Worm (Caenorhabditis elegans) whole organism, L1 larva: ENCODE data around the gene T28C6.3.

Source experiments
- C04F5.9 ChIP-seq: sonication (generic microtip); optimal IDR thresholded peaks from 2 replicates; lab custom pipeline; 2016; ENCODE audit warnings: missing genetic modification characterization, missing compliant biosample characterization
- C16A3.4 ChIP-seq: fragments of 150-350 bp; optimal IDR thresholded peaks from 2 replicates; lab custom pipeline; 2014; ENCODE audit warnings: missing biosample characterization, missing genetic modification characterization
- C34B4.2 ChIP-seq: sonication (generic microtip); optimal IDR thresholded peaks from 2 replicates; lab custom pipeline; 2017; ENCODE audit warnings: mild to moderate bottlenecking, missing genetic modification characterization, missing compliant biosample characterization
- F16B12.6 ChIP-seq: fragments of 150-350 bp; optimal IDR thresholded peaks from 2 replicates; lab custom pipeline; 2014; ENCODE audit warnings: missing biosample characterization, missing genetic modification characterization
- Y116A8C.19 ChIP-seq: sonication (generic microtip); optimal IDR thresholded peaks from 2 replicates; lab custom pipeline; 2016; ENCODE audit warnings: missing compliant biosample characterization, missing genetic modification characterization, borderline replicate concordance
- aha-1 ChIP-seq: fragments of 150-350 bp; optimal IDR thresholded peaks from 2 replicates; lab custom pipeline; 2014; ENCODE audit warnings: missing biosample characterization, missing genetic modification characterization
- aly-2 ChIP-seq: fragments of 150-350 bp; optimal IDR thresholded peaks from 2 replicates; lab custom pipeline; 2014; ENCODE audit warnings: missing biosample characterization, missing genetic modification characterization
- ama-1 ChIP-seq: fragments of 150-350 bp; optimal IDR thresholded peaks from 2 replicates; lab custom pipeline; 2014
- ceh-8 ChIP-seq: fragments of 200-800 bp; sonication (Bioruptor generic); optimal IDR thresholded peaks from 2 replicates; lab custom pipeline; 2018; ENCODE audit warnings: mild to moderate bottlenecking, missing genetic modification characterization, moderate library complexity, missing compliant biosample characterization
- ceh-82 ChIP-seq, 3 experiments: fragments of 150-350 bp in 1 of 3; sonication (generic microtip) in 2 of 3; optimal IDR thresholded peaks; 2 replicates each; lab custom pipeline; 2014 to 2017; ENCODE audit warnings: missing biosample characterization in 3 of 3, missing genetic modification characterization in 3 of 3
- ceh-88 ChIP-seq: fragments of 200-800 bp; sonication (Bioruptor generic); IDR thresholded peaks from 2 replicates; pipeline ENCODE4 v1.3.6; 2022; ENCODE audit warnings: missing genetic modification characterization, missing compliant biosample characterization
- dpl-1 ChIP-seq, 3 experiments: fragments of 150-350 bp in 2 of 3; sonication (generic microtip) in 1 of 3; optimal IDR thresholded peaks; 2 replicates each; lab custom pipeline; 2014 to 2017; ENCODE audit warnings: missing biosample characterization in 3 of 3, missing genetic modification characterization in 3 of 3, missing genetic modification reagents in 3 of 3
- dsc-1 ChIP-seq: sonication (generic microtip); optimal IDR thresholded peaks from 2 replicates; lab custom pipeline; 2016; ENCODE audit warnings: mild to moderate bottlenecking, missing genetic modification characterization, missing compliant biosample characterization
- efl-1 ChIP-seq, 4 experiments: fragments of 150-350 bp; optimal IDR thresholded peaks in 3 of 4; peaks in 1 of 4; 1 replicate in 1 of 4; 2 replicates in 3 of 4; lab custom pipeline; 2014; ENCODE audit warnings: missing biosample characterization in 2 of 4, missing genetic modification characterization in 2 of 4, missing genetic modification reagents in 2 of 4
- egl-27 ChIP-seq, 2 experiments: fragments of 150-350 bp in 1 of 2; sonication (generic microtip); optimal IDR thresholded peaks; 3 replicates each; lab custom pipeline; 2017 to 2018; ENCODE audit warnings: missing biosample characterization in 2 of 2, missing genetic modification characterization in 2 of 2, missing genetic modification reagents in 2 of 2
- fkh-8 ChIP-seq: sonication (generic microtip); optimal IDR thresholded peaks from 2 replicates; lab custom pipeline; 2016; ENCODE audit warnings: mild to moderate bottlenecking, missing genetic modification characterization, missing compliant biosample characterization
- fos-1 ChIP-seq: fragments of 150-350 bp; optimal IDR thresholded peaks from 2 replicates; lab custom pipeline; 2014; ENCODE audit warnings: missing biosample characterization, missing genetic modification characterization
- hlh-17 ChIP-seq: fragments of 200-800 bp; sonication (Bioruptor generic); optimal IDR thresholded peaks from 2 replicates; lab custom pipeline; 2018; ENCODE audit warnings: missing genetic modification characterization, mild to moderate bottlenecking, missing compliant biosample characterization, moderate library complexity, borderline replicate concordance
- hpl-2 ChIP-seq: fragments of 150-350 bp; optimal IDR thresholded peaks from 2 replicates; lab custom pipeline; 2014; ENCODE audit warnings: missing biosample characterization, missing genetic modification reagents, missing genetic modification characterization
- irx-1 ChIP-seq: sonication (generic microtip); optimal IDR thresholded peaks from 2 replicates; lab custom pipeline; 2016; ENCODE audit warnings: missing genetic modification characterization, missing compliant biosample characterization
- isw-1 ChIP-seq: fragments of 200-800 bp; sonication (Bioruptor generic); IDR thresholded peaks from 2 replicates; pipeline ENCODE4 v1.3.6; 2022; ENCODE audit warnings: missing genetic modification characterization, missing compliant biosample characterization
- jun-1 ChIP-seq: fragments of 150-350 bp; optimal IDR thresholded peaks from 2 replicates; lab custom pipeline; 2014; ENCODE audit warnings: missing biosample characterization, missing genetic modification reagents, missing genetic modification characterization
- lin-14 ChIP-seq: fragments of 200-800 bp; sonication (Bioruptor generic); optimal IDR thresholded peaks from 2 replicates; lab custom pipeline; 2018; ENCODE audit warnings: mild to moderate bottlenecking, missing genetic modification characterization, moderate library complexity, missing compliant biosample characterization
- lir-3 ChIP-seq: sonication (generic microtip); optimal IDR thresholded peaks from 2 replicates; lab custom pipeline; 2016; ENCODE audit warnings: mild to moderate bottlenecking, missing genetic modification characterization, moderate library complexity, missing compliant biosample characterization; ENCODE audit not compliant: poor library complexity
- lsy-2 ChIP-seq, 2 experiments: fragments of 150-350 bp; optimal IDR thresholded peaks; 2 replicates each; lab custom pipeline; 2014; ENCODE audit warnings: missing biosample characterization in 2 of 2, missing genetic modification characterization in 2 of 2
- mef-2 ChIP-seq: fragments of 150-350 bp; optimal IDR thresholded peaks from 2 replicates; lab custom pipeline; 2014; ENCODE audit warnings: missing biosample characterization, missing genetic modification characterization
- nhr-11 ChIP-seq: fragments of 150-350 bp; optimal IDR thresholded peaks from 2 replicates; lab custom pipeline; 2014; ENCODE audit warnings: missing biosample characterization, missing genetic modification characterization
- nhr-12 ChIP-seq: sonication (generic microtip); optimal IDR thresholded peaks from 2 replicates; lab custom pipeline; 2017; ENCODE audit warnings: missing biosample characterization, missing genetic modification characterization
- nhr-28 ChIP-seq: fragments of 150-350 bp; optimal IDR thresholded peaks from 2 replicates; lab custom pipeline; 2014; ENCODE audit warnings: missing biosample characterization, missing genetic modification characterization
- nhr-47 ChIP-seq: sonication (generic microtip); optimal IDR thresholded peaks from 2 replicates; lab custom pipeline; 2016; ENCODE audit warnings: mild to moderate bottlenecking, missing genetic modification characterization, moderate library complexity, missing compliant biosample characterization
- nhr-76 ChIP-seq: sonication (generic microtip); optimal IDR thresholded peaks from 2 replicates; lab custom pipeline; 2017; ENCODE audit warnings: missing biosample characterization, missing genetic modification characterization
- nhr-77 ChIP-seq: fragments of 150-350 bp; optimal IDR thresholded peaks from 2 replicates; lab custom pipeline; 2014; ENCODE audit warnings: missing biosample characterization, missing genetic modification characterization
- nhr-84 ChIP-seq: sonication (generic microtip); optimal IDR thresholded peaks from 2 replicates; lab custom pipeline; 2017; ENCODE audit warnings: missing biosample characterization, missing genetic modification characterization
- nhr-85 ChIP-seq: sonication (generic microtip); peaks from one replicate; lab custom pipeline; 2016; ENCODE audit warnings: missing genetic modification characterization, inconsistent platforms, missing compliant biosample characterization
- nhr-90 ChIP-seq: sonication (generic microtip); optimal IDR thresholded peaks from 2 replicates; lab custom pipeline; 2016; ENCODE audit warnings: mild to moderate bottlenecking, missing genetic modification characterization, missing compliant biosample characterization; ENCODE audit not compliant: poor library complexity
- pag-3 ChIP-seq: sonication (generic microtip); optimal IDR thresholded peaks from 2 replicates; lab custom pipeline; 2017; ENCODE audit warnings: missing genetic modification characterization, mild to moderate bottlenecking, missing compliant biosample characterization, antibody characterized with exemption, borderline replicate concordance; ENCODE audit not compliant: insufficient read depth
- pax-3 ChIP-seq: fragments of 200-800 bp; sonication (Bioruptor generic); optimal IDR thresholded peaks from 2 replicates; lab custom pipeline; 2018; ENCODE audit warnings: mild to moderate bottlenecking, missing genetic modification characterization, moderate library complexity, missing compliant biosample characterization
- snpc-4 ChIP-seq: fragments of 150-350 bp; optimal IDR thresholded peaks from 2 replicates; lab custom pipeline; 2014; ENCODE audit warnings: missing biosample characterization, missing genetic modification characterization
- swsn-7 ChIP-seq: sonication (generic microtip); optimal IDR thresholded peaks from 2 replicates; lab custom pipeline; 2016; ENCODE audit warnings: missing genetic modification characterization, missing compliant biosample characterization
- tlp-1 ChIP-seq: fragments of 150-350 bp; optimal IDR thresholded peaks from 2 replicates; lab custom pipeline; 2014; ENCODE audit warnings: missing biosample characterization, missing genetic modification characterization
- unc-130 ChIP-seq: fragments of 150-350 bp; optimal IDR thresholded peaks from 2 replicates; lab custom pipeline; 2017; ENCODE audit warnings: missing biosample characterization, missing genetic modification characterization, inconsistent platforms
- unc-30 ChIP-seq: sonication (generic microtip); optimal IDR thresholded peaks from 2 replicates; lab custom pipeline; 2017; ENCODE audit warnings: missing biosample characterization, missing genetic modification characterization
- vab-15 ChIP-seq: sonication (generic microtip); optimal IDR thresholded peaks from 2 replicates; lab custom pipeline; 2017; ENCODE audit warnings: missing genotype, mild to moderate bottlenecking, missing genetic modification characterization, missing compliant biosample characterization
- xbp-1 ChIP-seq: sonication (generic microtip); optimal IDR thresholded peaks from 2 replicates; lab custom pipeline; 2016; ENCODE audit warnings: missing genetic modification characterization, missing compliant biosample characterization
- zip-4 ChIP-seq: fragments of 200-800 bp; sonication (Bioruptor generic); optimal IDR thresholded peaks from 2 replicates; lab custom pipeline; 2018; ENCODE audit warnings: mild to moderate bottlenecking, missing genetic modification characterization, moderate library complexity, missing compliant biosample characterization
- ztf-11 ChIP-seq, 2 experiments: sonication (generic microtip); optimal IDR thresholded peaks; 2 replicates each; lab custom pipeline; 2016 to 2017; ENCODE audit warnings: missing genetic modification characterization in 2 of 2, missing biosample characterization in 1 of 2, missing compliant biosample characterization in 1 of 2

T28C6.3 gene

ce11 chrIV:8820041-8820440 lies at the start of gene T28C6.3:
Gene T28C6.3 (plus strand): TSS chrIV:8820341.
- TF ChIP-seq ztf-11 (tag; optimal IDR thresholded peaks at IDR 0.05; lab: Kevin White, UChicago) (no peak), efl-1 (optimal IDR thresholded peaks at IDR 0.05; lab: Kevin White, UChicago) (no peak), efl-1 (GFP tag; optimal IDR thresholded peaks at IDR 0.05 in 1 of 2; lab: Kevin White, UChicago) (peak in 1 of 2 experiments; percentile 9)

- TF ChIP-seq efl-1 (optimal IDR thresholded peaks at IDR 0.05; lab: Kevin White, UChicago) (no peak), efl-1 (GFP tag; optimal IDR thresholded peaks at IDR 0.05 in 1 of 2; lab: Kevin White, UChicago) (peak in 1 of 2 experiments; percentile 26), nhr-85 (tag; lab: Kevin White, UChicago) (no peak)
- TF ChIP-seq, all 84 proteins: peak for 1
These were observed 47.3 kb upstream of the T28C6.3 start, which contains the start of gene F20C5.6 for ce11 chrIV:8772800-8773256. Gene F20C5.6 (minus strand): TSS chrIV:8773206.

ce11 chrIV:8778045-8778444 lies 42.1 kb upstream of the T28C6.3 start, which contains the start of gene C33D9.6:
Gene C33D9.6 (minus strand): TSS chrIV:8778145.
- TF ChIP-seq dsc-1 (tag; lab: Kevin White, UChicago) (no peak), unc-30 (tag; lab: Kevin White, UChicago) (no peak), tlp-1 (no peak), nhr-11 (tag; lab: Kevin White, UChicago) (no peak), unc-130 (tag; lab: Kevin White, UChicago) (no peak), ceh-8 (GFP tag; lab: Kevin White, UChicago) (no peak), nhr-47 (tag; lab: Kevin White, UChicago) (no peak), hlh-17 (GFP tag; lab: Kevin White, UChicago) (no peak), xbp-1 (tag; lab: Kevin White, UChicago) (no peak), swsn-7 (no peak), dpl-1 (GFP tag; optimal IDR thresholded peaks at IDR 0.05; lab: Kevin White, UChicago) (no peak), C04F5.9 (tag; lab: Kevin White, UChicago) (no peak), F16B12.6 (no peak), ceh-82 (tag; optimal IDR thresholded peaks at IDR 0.05; lab: Kevin White, UChicago) (no peak), irx-1 (no peak), jun-1 (tag; lab: Kevin White, UChicago) (no peak), ceh-88 (GFP tag; lab: Robert Waterston, UW) (no peak), C16A3.4 (no peak)

ce11 chrIV:8782172-8782571 lies 38.0 kb upstream of the T28C6.3 start:
- TF ChIP-seq aly-2 (tag; lab: Kevin White, UChicago) (no peak), swsn-7 (peak; percentile 56), nhr-12 (tag; lab: Kevin White, UChicago) (no peak), ztf-11 (tag; optimal IDR thresholded peaks at IDR 0.05; lab: Kevin White, UChicago) (peak in 1 of 2 experiments; percentile 31), snpc-4 (tag; lab: Kevin White, UChicago) (peak; percentile 23), dsc-1 (tag; lab: Kevin White, UChicago) (peak; percentile 27), lin-14 (peak; percentile 97), C04F5.9 (tag; lab: Kevin White, UChicago) (no peak), isw-1 (GFP tag; lab: Robert Waterston, UW) (peak; percentile 15; the same call in 1 of the 2 replicates), aha-1 (tag; lab: Kevin White, UChicago) (no peak), nhr-84 (tag; lab: Kevin White, UChicago) (no peak), egl-27 (tag; optimal IDR thresholded peaks at IDR 0.05; lab: Kevin White, UChicago) (peak; percentile 28 to 56), efl-1 (optimal IDR thresholded peaks at IDR 0.05; lab: Kevin White, UChicago) (peak; percentile 68 to 70), efl-1 (GFP tag; optimal IDR thresholded peaks at IDR 0.05 in 1 of 2; lab: Kevin White, UChicago) (peak; percentile 32 to 94), lsy-2 (tag; optimal IDR thresholded peaks at IDR 0.05; lab: Kevin White, UChicago) (peak; percentile 71 to 83), nhr-28 (no peak), mef-2 (no peak), pax-3 (tag; lab: Kevin White, UChicago) (no peak), nhr-76 (no peak), ama-1 (lab: Kevin White, UChicago) (no peak), fkh-8 (tag; lab: Kevin White, UChicago) (no peak), vab-15 (no peak), C34B4.2 (tag; lab: Kevin White, UChicago) (no peak), zip-4 (GFP tag; lab: Kevin White, UChicago) (no peak), lir-3 (peak; percentile 30), fos-1 (tag; lab: Kevin White, UChicago) (no peak), nhr-77 (tag; lab: Kevin White, UChicago) (peak; percentile 75), nhr-90 (tag; lab: Kevin White, UChicago) (peak; percentile 63), hpl-2 (GFP tag; lab: Kevin White, UChicago) (peak; percentile 46), pag-3 (tag; lab: Kevin White, UChicago) (peak; percentile 78), Y116A8C.19 (tag; lab: Kevin White, UChicago) (no peak)
